Worm (Caenorhabditis elegans): ENCODE data around the gene W09C2.9.

DNA sequence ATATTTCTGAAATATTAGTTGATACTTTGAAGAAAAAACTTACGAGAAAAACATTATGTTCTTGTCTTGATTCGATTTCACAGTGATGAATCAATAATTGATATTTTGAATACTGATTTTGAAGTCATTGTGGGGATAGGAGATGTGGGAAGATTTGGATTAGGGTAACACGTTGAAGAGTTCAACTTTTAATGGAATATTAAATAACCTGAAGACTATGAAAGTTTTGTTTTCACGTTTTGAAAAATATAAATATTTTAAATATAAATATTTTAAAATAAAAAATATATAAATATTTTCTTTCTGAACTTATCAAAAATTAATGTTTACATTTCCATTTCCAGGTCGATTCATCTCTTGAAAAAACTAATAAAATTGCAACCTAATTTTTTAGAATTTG, 30.8 kb downstream of the W09C2.9 start, which contains the start of gene pei-1:
- TF ChIP-seq pha-4 (tag; optimal IDR thresholded peaks at IDR 0.05) (no peak), elt-3 (tag; optimal IDR thresholded peaks at IDR 0.05) (no peak), nhr-76 (tag; optimal IDR thresholded peaks at IDR 0.05) (no peak), ztf-11 (tag; optimal IDR thresholded peaks at IDR 0.05) (no peak), lin-13 (tag; optimal IDR thresholded peaks at IDR 0.05) (no peak), blmp-1 (tag; optimal IDR thresholded peaks at IDR 0.05) (no peak), nhr-28 (tag; optimal IDR thresholded peaks at IDR 0.05) (no peak), mab-5 (tag; optimal IDR thresholded peaks at IDR 0.05) (no peak)

Measured in whole organism, mixed stage, embryonic.